Fruit fly (Drosophila melanogaster): Measurements from ENCODE around the gene ND-20L.
A peak's percentile ranks its signal among the peaks of the same experiment; 100 is the strongest.

The ND-20L gene

dm6 chr3R:29496315-29496714 lies 19.2 kb upstream of the ND-20L start:
- no peak for TF ChIP-seq Myb (GFP tag; optimal IDR thresholded peaks at IDR 0.05)
- peak; percentile 72 for TF ChIP-seq sd (tag; optimal IDR thresholded peaks at IDR 0.05)
- TF ChIP-seq Aef1 (GFP tag; IDR thresholded peaks at IDR 0.05), result no peak
- TF ChIP-seq CG10274 (GFP tag; optimal IDR thresholded peaks at IDR 0.05), result no peak
- TF ChIP-seq sens (GFP tag), result peak; percentile 62
- TF ChIP-seq CG4360 (GFP tag; IDR thresholded peaks at IDR 0.05), result no peak
- TF ChIP-seq btn (GFP tag; optimal IDR thresholded peaks at IDR 0.05), result no peak
- TF ChIP-seq C15 (GFP tag; IDR thresholded peaks at IDR 0.05), result no peak
- no peak for TF ChIP-seq CG30431 (GFP tag; optimal IDR thresholded peaks at IDR 0.05)
- 0 out of 2 replicates have a peak, but pooled peaks have one; percentile 25 for TF ChIP-seq ato (GFP tag; IDR thresholded peaks at IDR 0.05; ENCODE audit: partially characterized antibody)
- no peak for TF ChIP-seq Hr3 (GFP tag; optimal IDR thresholded peaks at IDR 0.05)
- no peak for TF ChIP-seq CG32772 (GFP tag; IDR thresholded peaks at IDR 0.05)
- TF ChIP-seq amos (GFP tag; IDR thresholded peaks at IDR 0.05; ENCODE audit: partially characterized antibody), result 0 out of 2 replicates have a peak, but pooled peaks have one; percentile 7
- TF ChIP-seq ash1 (GFP tag; optimal IDR thresholded peaks at IDR 0.05), result no peak
- TF ChIP-seq Bgb (GFP tag; IDR thresholded peaks at IDR 0.05; ENCODE audit: partially characterized antibody), result 0 out of 2 replicates have a peak, but pooled peaks have one; percentile 12
- no peak for TF ChIP-seq CG10209 (GFP tag; optimal IDR thresholded peaks at IDR 0.05)
- TF ChIP-seq CG17361 (GFP tag; IDR thresholded peaks at IDR 0.05), result 0 out of 3 replicates have a peak, but pooled peaks have one; percentile 25
- no peak for TF ChIP-seq CG9817 (tag; optimal IDR thresholded peaks at IDR 0.05)
- no peak for TF ChIP-seq tup (GFP tag; optimal IDR thresholded peaks at IDR 0.05)
- no peak for TF ChIP-seq hth (optimal IDR thresholded peaks at IDR 0.05)
- TF ChIP-seq nmo (GFP tag; optimal IDR thresholded peaks at IDR 0.05), result peak; percentile 12
- peak in 1 of 2 experiments; percentile 45 for TF ChIP-seq Pdp1 (GFP tag; optimal IDR thresholded peaks at IDR 0.05)
- TF ChIP-seq Trl (optimal IDR thresholded peaks at IDR 0.05), result peak in 1 of 2 experiments; percentile 25
- TF ChIP-seq Trl (GFP tag; optimal IDR thresholded peaks at IDR 0.05), result no peak
- peak; percentile 94 for TF ChIP-seq z (GFP tag; IDR thresholded peaks at IDR 0.05)
- TF ChIP-seq p53 (GFP tag; optimal IDR thresholded peaks at IDR 0.05), result no peak
- TF ChIP-seq bsh (GFP tag; optimal IDR thresholded peaks at IDR 0.05), result no peak
- peak; percentile 23 for TF ChIP-seq kah (GFP tag; optimal IDR thresholded peaks at IDR 0.05)
- peak in 1 of 2 experiments; percentile 10 for TF ChIP-seq crp (GFP tag; optimal IDR thresholded peaks at IDR 0.05)
- no peak for TF ChIP-seq CrebB (tag; optimal IDR thresholded peaks at IDR 0.05)
- no peak for TF ChIP-seq CG2129 (GFP tag; IDR thresholded peaks at IDR 0.05; ENCODE audit: partially characterized antibody)
- TF ChIP-seq CG13296 (GFP tag; optimal IDR thresholded peaks at IDR 0.05), result no peak
- TF ChIP-seq Opbp (GFP tag; IDR thresholded peaks at IDR 0.05; ENCODE audit: partially characterized antibody), result 0 out of 3 replicates have a peak, but pooled peaks have one; percentile 17
- TF ChIP-seq corto (GFP tag; optimal IDR thresholded peaks at IDR 0.05), result no peak
- no peak for TF ChIP-seq CG5180 (GFP tag; optimal IDR thresholded peaks at IDR 0.05)

dm6 chr3R:29502978-29503377 lies 12.5 kb upstream of the ND-20L start:
- TF ChIP-seq CTCF (GFP tag; optimal IDR thresholded peaks at IDR 0.05), result no peak
- TF ChIP-seq oc (tag; optimal IDR thresholded peaks at IDR 0.05), result no peak
- no peak for TF ChIP-seq Myb (GFP tag; optimal IDR thresholded peaks at IDR 0.05)
- no peak for TF ChIP-seq Gug (GFP tag; IDR thresholded peaks at IDR 0.05)
- no peak for TF ChIP-seq CG31224 (GFP tag; IDR thresholded peaks at IDR 0.05)
- TF ChIP-seq gro (GFP tag; optimal IDR thresholded peaks at IDR 0.05), result no peak
- no peak for TF ChIP-seq CG9437 (GFP tag; optimal IDR thresholded peaks at IDR 0.05)
- no peak for TF ChIP-seq tup (GFP tag; optimal IDR thresholded peaks at IDR 0.05)
- TF ChIP-seq H15 (GFP tag; IDR thresholded peaks at IDR 0.05), result no peak
- TF ChIP-seq nerfin-2 (GFP tag; IDR thresholded peaks at IDR 0.05; ENCODE audit: partially characterized antibody), result no peak
- TF ChIP-seq CG17359 (tag; optimal IDR thresholded peaks at IDR 0.05), result no peak
- no peak for TF ChIP-seq CG15011 (GFP tag; optimal IDR thresholded peaks at IDR 0.05)
- no peak for TF ChIP-seq CG30020 (tag; optimal IDR thresholded peaks at IDR 0.05)
- TF ChIP-seq eve (GFP tag; optimal IDR thresholded peaks at IDR 0.05), result no peak
- TF ChIP-seq CG10543 (GFP tag; optimal IDR thresholded peaks at IDR 0.05), result no peak
- no peak for TF ChIP-seq GATAe (GFP tag; conservative IDR thresholded peaks at IDR 0.05)
- TF ChIP-seq CG5245 (GFP tag; optimal IDR thresholded peaks at IDR 0.05), result no peak
- no peak for TF ChIP-seq Neu2 (GFP tag; optimal IDR thresholded peaks at IDR 0.05; ENCODE audit: borderline replicate concordance)
